Worm (Caenorhabditis elegans) whole organism, L1 larva: Measurements from ENCODE around the gene eng-1.

Experiments used
- C16A3.4 ChIP-seq: fragments of 150-350 bp; optimal IDR thresholded peaks from 2 replicates; lab custom pipeline; 2014; ENCODE audit warnings: missing biosample characterization, missing genetic modification characterization
- aha-1 ChIP-seq: fragments of 150-350 bp; optimal IDR thresholded peaks from 2 replicates; lab custom pipeline; 2014; ENCODE audit warnings: missing biosample characterization, missing genetic modification characterization
- ama-1 ChIP-seq: fragments of 150-350 bp; optimal IDR thresholded peaks from 2 replicates; lab custom pipeline; 2014
- ceh-63 ChIP-seq: fragments of 200-800 bp; sonication (Bioruptor generic); optimal IDR thresholded peaks from 2 replicates; lab custom pipeline; 2018; ENCODE audit warnings: mild to moderate bottlenecking, missing genetic modification characterization, missing compliant biosample characterization
- ceh-82 ChIP-seq, 3 experiments: fragments of 150-350 bp in 1 of 3; sonication (generic microtip) in 2 of 3; optimal IDR thresholded peaks; 2 replicates each; lab custom pipeline; 2014 to 2017; ENCODE audit warnings: missing biosample characterization in 3 of 3, missing genetic modification characterization in 3 of 3
- ceh-88 ChIP-seq: fragments of 200-800 bp; sonication (Bioruptor generic); IDR thresholded peaks from 2 replicates; pipeline ENCODE4 v1.3.6; 2022; ENCODE audit warnings: missing genetic modification characterization, missing compliant biosample characterization
- dsc-1 ChIP-seq: sonication (generic microtip); optimal IDR thresholded peaks from 2 replicates; lab custom pipeline; 2016; ENCODE audit warnings: mild to moderate bottlenecking, missing genetic modification characterization, missing compliant biosample characterization
- efl-1 ChIP-seq, 4 experiments: fragments of 150-350 bp; optimal IDR thresholded peaks in 3 of 4; peaks in 1 of 4; 1 replicate in 1 of 4; 2 replicates in 3 of 4; lab custom pipeline; 2014; ENCODE audit warnings: missing biosample characterization in 2 of 4, missing genetic modification characterization in 2 of 4, missing genetic modification reagents in 2 of 4
- efl-3 ChIP-seq: fragments of 200-800 bp; sonication (Bioruptor generic); optimal IDR thresholded peaks from 2 replicates; lab custom pipeline; 2018; ENCODE audit warnings: mild to moderate bottlenecking, missing genetic modification characterization, missing compliant biosample characterization
- elt-2 ChIP-seq: sonication (generic microtip); optimal IDR thresholded peaks from 2 replicates; lab custom pipeline; 2016; ENCODE audit warnings: missing genetic modification characterization, mild to moderate bottlenecking, inconsistent platforms, missing compliant biosample characterization, missing genetic modification reagents
- fkh-4 ChIP-seq: sonication (generic microtip); optimal IDR thresholded peaks from 2 replicates; lab custom pipeline; 2016; ENCODE audit warnings: missing compliant biosample characterization, missing genetic modification characterization, borderline replicate concordance
- grh-1 ChIP-seq: fragments of 200-800 bp; sonication (Bioruptor generic); IDR thresholded peaks from 2 replicates; pipeline ENCODE4 v1.3.6; 2022; ENCODE audit warnings: missing genetic modification reagents, missing genetic modification characterization, missing compliant biosample characterization
- hlh-17 ChIP-seq: fragments of 200-800 bp; sonication (Bioruptor generic); optimal IDR thresholded peaks from 2 replicates; lab custom pipeline; 2018; ENCODE audit warnings: missing genetic modification characterization, mild to moderate bottlenecking, missing compliant biosample characterization, moderate library complexity, borderline replicate concordance
- hlh-4 ChIP-seq: sonication (generic microtip); optimal IDR thresholded peaks from 2 replicates; lab custom pipeline; 2016; ENCODE audit warnings: mild to moderate bottlenecking, missing genetic modification characterization, missing compliant biosample characterization
- irx-1 ChIP-seq: sonication (generic microtip); optimal IDR thresholded peaks from 2 replicates; lab custom pipeline; 2016; ENCODE audit warnings: missing genetic modification characterization, missing compliant biosample characterization
- isw-1 ChIP-seq: fragments of 200-800 bp; sonication (Bioruptor generic); IDR thresholded peaks from 2 replicates; pipeline ENCODE4 v1.3.6; 2022; ENCODE audit warnings: missing genetic modification characterization, missing compliant biosample characterization
- lin-13 ChIP-seq: fragments of 150-350 bp; optimal IDR thresholded peaks from 2 replicates; lab custom pipeline; 2014; ENCODE audit warnings: missing biosample characterization, missing genetic modification reagents, missing genetic modification characterization
- lin-14 ChIP-seq: fragments of 200-800 bp; sonication (Bioruptor generic); optimal IDR thresholded peaks from 2 replicates; lab custom pipeline; 2018; ENCODE audit warnings: mild to moderate bottlenecking, missing genetic modification characterization, moderate library complexity, missing compliant biosample characterization
- lin-15B ChIP-seq: fragments of 150-350 bp; sonication (generic microtip); optimal IDR thresholded peaks from 3 replicates; lab custom pipeline; 2014; ENCODE audit warnings: missing biosample characterization, missing genetic modification characterization
- lin-35 ChIP-seq, 2 experiments: fragments of 150-350 bp; optimal IDR thresholded peaks; 2 replicates each; lab custom pipeline; 2014; ENCODE audit warnings: missing biosample characterization in 2 of 2, missing genetic modification characterization in 2 of 2, missing genetic modification reagents in 2 of 2
- lin-39 ChIP-seq: fragments of 150-350 bp; optimal IDR thresholded peaks from 2 replicates; lab custom pipeline; 2014; ENCODE audit warnings: missing biosample characterization, missing genetic modification reagents, missing genetic modification characterization
- mdl-1 ChIP-seq, 2 experiments: fragments of 150-350 bp; optimal IDR thresholded peaks; 2 replicates each; lab custom pipeline; 2014 to 2017; ENCODE audit warnings: missing biosample characterization in 2 of 2, missing genetic modification characterization in 2 of 2, inconsistent platforms in 1 of 2
- mef-2 ChIP-seq: fragments of 150-350 bp; optimal IDR thresholded peaks from 2 replicates; lab custom pipeline; 2014; ENCODE audit warnings: missing biosample characterization, missing genetic modification characterization
- mep-1 ChIP-seq: fragments of 150-350 bp; optimal IDR thresholded peaks from 2 replicates; lab custom pipeline; 2014; ENCODE audit warnings: missing biosample characterization, missing genetic modification characterization
- nhr-11 ChIP-seq: fragments of 150-350 bp; optimal IDR thresholded peaks from 2 replicates; lab custom pipeline; 2014; ENCODE audit warnings: missing biosample characterization, missing genetic modification characterization
- nhr-19 ChIP-seq: fragments of 200-800 bp; sonication (Bioruptor generic); conservative IDR thresholded peaks from 2 replicates; pipeline ENCODE4 v1.3.6; 2022; ENCODE audit warnings: missing genetic modification characterization, missing compliant biosample characterization
- nhr-28 ChIP-seq: fragments of 150-350 bp; optimal IDR thresholded peaks from 2 replicates; lab custom pipeline; 2014; ENCODE audit warnings: missing biosample characterization, missing genetic modification characterization
- nhr-47 ChIP-seq: sonication (generic microtip); optimal IDR thresholded peaks from 2 replicates; lab custom pipeline; 2016; ENCODE audit warnings: mild to moderate bottlenecking, missing genetic modification characterization, moderate library complexity, missing compliant biosample characterization
- nhr-71 ChIP-seq: sonication (generic microtip); optimal IDR thresholded peaks from 2 replicates; lab custom pipeline; 2016; ENCODE audit warnings: mild to moderate bottlenecking, missing genetic modification characterization, moderate library complexity, missing compliant biosample characterization
- nhr-84 ChIP-seq: sonication (generic microtip); optimal IDR thresholded peaks from 2 replicates; lab custom pipeline; 2017; ENCODE audit warnings: missing biosample characterization, missing genetic modification characterization
- pag-3 ChIP-seq: sonication (generic microtip); optimal IDR thresholded peaks from 2 replicates; lab custom pipeline; 2017; ENCODE audit warnings: missing genetic modification characterization, mild to moderate bottlenecking, missing compliant biosample characterization, antibody characterized with exemption, borderline replicate concordance; ENCODE audit not compliant: insufficient read depth
- pax-3 ChIP-seq: fragments of 200-800 bp; sonication (Bioruptor generic); optimal IDR thresholded peaks from 2 replicates; lab custom pipeline; 2018; ENCODE audit warnings: mild to moderate bottlenecking, missing genetic modification characterization, moderate library complexity, missing compliant biosample characterization
- pqm-1 ChIP-seq: sonication (generic microtip); optimal IDR thresholded peaks from 3 replicates; lab custom pipeline; 2017; ENCODE audit warnings: missing biosample characterization, missing genetic modification characterization
- rnt-1 ChIP-seq: sonication (generic microtip); optimal IDR thresholded peaks from 2 replicates; lab custom pipeline; 2016; ENCODE audit warnings: mild to moderate bottlenecking, missing genetic modification characterization, moderate library complexity, missing compliant biosample characterization
- skn-1 ChIP-seq: fragments of 150-350 bp; optimal IDR thresholded peaks from 2 replicates; lab custom pipeline; 2014; ENCODE audit warnings: missing biosample characterization, missing genetic modification characterization
- sox-4 ChIP-seq: sonication (generic microtip); optimal IDR thresholded peaks from 2 replicates; lab custom pipeline; 2016; ENCODE audit warnings: missing genetic modification characterization, missing compliant biosample characterization
- swsn-7 ChIP-seq: sonication (generic microtip); optimal IDR thresholded peaks from 2 replicates; lab custom pipeline; 2016; ENCODE audit warnings: missing genetic modification characterization, missing compliant biosample characterization
- tbx-2 ChIP-seq: sonication (generic microtip); optimal IDR thresholded peaks from 2 replicates; lab custom pipeline; 2016; ENCODE audit warnings: missing genetic modification characterization, missing compliant biosample characterization
- unc-130 ChIP-seq: fragments of 150-350 bp; optimal IDR thresholded peaks from 2 replicates; lab custom pipeline; 2017; ENCODE audit warnings: missing biosample characterization, missing genetic modification characterization, inconsistent platforms
- unc-30 ChIP-seq: sonication (generic microtip); optimal IDR thresholded peaks from 2 replicates; lab custom pipeline; 2017; ENCODE audit warnings: missing biosample characterization, missing genetic modification characterization
- zip-4 ChIP-seq: fragments of 200-800 bp; sonication (Bioruptor generic); optimal IDR thresholded peaks from 2 replicates; lab custom pipeline; 2018; ENCODE audit warnings: mild to moderate bottlenecking, missing genetic modification characterization, moderate library complexity, missing compliant biosample characterization
- ztf-4 ChIP-seq: fragments of 150-350 bp; optimal IDR thresholded peaks from 2 replicates; lab custom pipeline; 2014; ENCODE audit warnings: missing biosample characterization, missing genetic modification characterization

eng-1 gene

DNA sequence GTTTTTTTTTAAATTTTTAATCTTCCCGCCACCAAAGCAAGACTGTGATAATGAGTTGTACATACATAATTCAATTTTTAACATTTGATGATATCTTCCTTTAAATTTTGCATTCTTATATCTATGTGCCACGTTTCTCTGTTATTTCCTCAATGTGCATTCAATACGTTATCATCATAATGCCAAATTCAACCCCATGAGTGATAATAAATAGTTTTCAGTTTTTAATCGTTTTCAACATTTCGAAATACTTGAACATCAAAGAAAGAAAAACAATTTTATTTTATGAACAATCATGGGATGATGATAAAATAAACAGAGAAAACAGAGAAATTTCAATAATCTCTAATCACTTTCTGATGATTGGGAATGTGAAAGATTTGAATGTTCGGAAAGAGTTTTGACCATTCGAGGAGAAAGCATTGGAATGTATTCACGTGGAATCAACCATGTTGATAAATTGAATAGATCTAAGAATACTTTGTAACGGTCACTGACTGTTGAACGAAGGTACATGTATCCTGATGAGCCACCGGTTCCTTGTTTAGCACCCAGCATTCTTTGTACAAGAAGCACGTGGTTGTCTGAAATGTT, 49.2 kb upstream of the eng-1 start (continued):
- peak; percentile 16 for TF ChIP-seq lin-14 (GFP tag; lab: Kevin White, UChicago)
- TF ChIP-seq efl-3 (GFP tag; lab: Kevin White, UChicago), result no peak
- TF ChIP-seq nhr-28 (tag; lab: Kevin White, UChicago), result no peak
- peak; percentile 59 for TF ChIP-seq nhr-71 (tag; lab: Kevin White, UChicago)
- no peak for TF ChIP-seq lin-39 (tag; lab: Kevin White, UChicago)
- no peak for TF ChIP-seq hlh-4 (tag; lab: Kevin White, UChicago)
- peak; percentile 12 for TF ChIP-seq nhr-47
- TF ChIP-seq unc-30 (tag; lab: Kevin White, UChicago), result no peak
- no peak for TF ChIP-seq tbx-2 (tag; lab: Kevin White, UChicago)
- TF ChIP-seq ztf-4 (tag; lab: Kevin White, UChicago), result peak; percentile 11
- no peak for TF ChIP-seq skn-1 (tag; lab: Kevin White, UChicago)
- TF ChIP-seq ceh-63 (GFP tag; lab: Kevin White, UChicago), result no peak
- TF ChIP-seq irx-1 (tag; lab: Kevin White, UChicago), result no peak
- TF ChIP-seq isw-1 (GFP tag; lab: Robert Waterston, UW), result no peak
- TF ChIP-seq nhr-19 (GFP tag; lab: Robert Waterston, UW), result no peak
- TF ChIP-seq swsn-7 (tag; lab: Kevin White, UChicago), result no peak
- TF ChIP-seq rnt-1 (tag; lab: Kevin White, UChicago), result no peak
- TF ChIP-seq aha-1 (tag; lab: Kevin White, UChicago), result no peak
- no peak for TF ChIP-seq sox-4
- peak; percentile 9 for TF ChIP-seq pax-3
- no peak for TF ChIP-seq fkh-4
- TF ChIP-seq ceh-88 (GFP tag; lab: Robert Waterston, UW), result no peak
- no peak for TF ChIP-seq lin-15B
- no peak for TF ChIP-seq dsc-1 (tag; lab: Kevin White, UChicago)
- TF ChIP-seq unc-130 (tag; lab: Kevin White, UChicago), result no peak
- TF ChIP-seq ama-1, result peak; percentile 43

DNA sequence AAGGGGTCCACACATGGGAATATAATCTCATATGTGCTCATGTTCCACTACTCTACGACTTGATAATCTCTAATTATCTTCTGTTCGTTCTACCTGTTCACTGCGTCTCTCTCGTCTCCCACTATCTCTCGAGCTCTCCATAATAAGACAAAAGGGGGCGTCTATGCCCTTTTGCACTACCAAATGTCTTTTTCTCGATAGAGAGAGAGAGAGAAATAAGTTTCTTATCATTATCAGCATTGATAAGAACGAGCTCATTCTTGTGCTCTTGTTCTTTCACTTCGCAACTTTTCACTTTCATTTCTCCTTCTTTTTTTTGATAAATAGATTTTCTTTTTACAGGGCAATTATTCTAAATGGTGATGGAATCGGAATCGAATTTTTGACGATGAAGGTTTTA, 47.6 kb upstream of the eng-1 start:
- TF ChIP-seq efl-3 (GFP tag; lab: Kevin White, UChicago) (no peak), lin-15B (no peak), mdl-1 (tag; optimal IDR thresholded peaks at IDR 0.05; lab: Kevin White, UChicago) (no peak), mef-2 (tag; lab: Kevin White, UChicago) (no peak), hlh-4 (tag; lab: Kevin White, UChicago) (no peak), ceh-88 (GFP tag; lab: Robert Waterston, UW) (no peak), elt-2 (tag; lab: Kevin White, UChicago) (peak; percentile 34), ceh-63 (GFP tag; lab: Kevin White, UChicago) (no peak), pag-3 (tag; lab: Kevin White, UChicago) (no peak), nhr-84 (tag; lab: Kevin White, UChicago) (no peak), zip-4 (no peak), pqm-1 (tag; lab: Kevin White, UChicago) (no peak), dsc-1 (tag; lab: Kevin White, UChicago) (no peak), nhr-11 (no peak), lin-35 (GFP tag; optimal IDR thresholded peaks at IDR 0.05; lab: Kevin White, UChicago) (peak in 1 of 2 experiments; percentile 31), hlh-17 (GFP tag; lab: Kevin White, UChicago) (no peak), grh-1 (GFP tag; lab: Robert Waterston, UW) (no peak), ama-1 (no peak), mep-1 (tag; lab: Kevin White, UChicago) (no peak), C16A3.4 (no peak), ceh-82 (tag; optimal IDR thresholded peaks at IDR 0.05; lab: Kevin White, UChicago) (no peak), efl-1 (optimal IDR thresholded peaks at IDR 0.05; lab: Kevin White, UChicago) (no peak), efl-1 (GFP tag; optimal IDR thresholded peaks at IDR 0.05 in 1 of 2; lab: Kevin White, UChicago) (peak in 1 of 2 experiments; percentile 55), skn-1 (tag; lab: Kevin White, UChicago) (no peak), irx-1 (tag; lab: Kevin White, UChicago) (no peak), lin-13 (GFP tag; lab: Kevin White, UChicago) (no peak)
